Worm (Caenorhabditis elegans) whole organism, mixed stage, embryonic: ENCODE results near the gene ugt-41.

Experiments used
- elt-3 ChIP-seq: fragments of 150-350 bp; optimal IDR thresholded peaks from 2 replicates; lab custom pipeline; 2014; ENCODE audit warnings: missing biosample characterization, missing genetic modification characterization
- lin-13 ChIP-seq: fragments of 150-350 bp; optimal IDR thresholded peaks from 2 replicates; lab custom pipeline; 2014; ENCODE audit warnings: missing biosample characterization, missing genetic modification characterization
- lsy-2 ChIP-seq: fragments of 150-350 bp; optimal IDR thresholded peaks from 2 replicates; lab custom pipeline; 2014; ENCODE audit warnings: missing biosample characterization, missing genetic modification characterization
- mep-1 ChIP-seq: fragments of 150-350 bp; optimal IDR thresholded peaks from 2 replicates; lab custom pipeline; 2017; ENCODE audit warnings: missing biosample characterization, missing genetic modification reagents, missing genetic modification characterization, inconsistent platforms
- pha-4 ChIP-seq: fragments of 150-350 bp; optimal IDR thresholded peaks from 2 replicates; lab custom pipeline; 2018; ENCODE audit warnings: missing biosample characterization, missing genetic modification reagents, missing genetic modification characterization
- snpc-4 ChIP-seq: fragments of 150-350 bp; optimal IDR thresholded peaks from 2 replicates; lab custom pipeline; 2014; ENCODE audit warnings: missing biosample characterization, missing genetic modification characterization
- unc-62 ChIP-seq: fragments of 150-350 bp; optimal IDR thresholded peaks from 2 replicates; lab custom pipeline; 2014; ENCODE audit warnings: missing biosample characterization, missing genetic modification reagents, missing genetic modification characterization

DNA sequence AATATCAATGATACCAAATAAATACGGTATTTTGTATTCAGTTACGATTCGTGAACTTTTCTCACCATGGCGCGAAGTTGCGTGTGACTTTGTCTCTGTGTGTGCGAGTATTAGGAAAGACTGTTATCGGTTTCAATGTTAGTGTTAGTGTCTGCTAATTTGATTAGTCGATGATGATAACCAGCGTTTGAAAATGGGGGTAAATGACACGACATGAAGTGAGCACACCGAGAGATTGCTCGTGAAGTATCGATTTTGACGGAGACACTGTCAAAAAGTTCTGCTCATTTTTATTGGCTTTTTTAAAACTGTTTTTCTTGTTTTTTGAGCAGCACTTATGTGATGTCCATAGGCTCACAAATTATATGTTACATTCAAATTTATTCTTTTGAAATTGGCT is 35.0 kb upstream of the ugt-41 start:
- TF ChIP-seq lin-13 (tag; lab: Kevin White, UChicago) (no peak), elt-3 (tag; lab: Kevin White, UChicago) (no peak), mep-1 (no peak), snpc-4 (no peak), lsy-2 (tag; lab: Kevin White, UChicago) (no peak), pha-4 (tag; lab: Kevin White, UChicago) (no peak), unc-62 (GFP tag; lab: Kevin White, UChicago) (no peak)
